Worm (Caenorhabditis elegans) whole organism, early embryonic: ENCODE results near the gene C30F2.2.

Source experiments
- B0310.2 ChIP-seq: sonication (generic microtip); optimal IDR thresholded peaks from 2 replicates; lab custom pipeline; 2016; ENCODE audit warnings: mild to moderate bottlenecking, missing genetic modification characterization, missing compliant biosample characterization
- F13C5.2 ChIP-seq: sonication (generic microtip); optimal IDR thresholded peaks from 2 replicates; lab custom pipeline; 2017; ENCODE audit warnings: mild to moderate bottlenecking, missing genetic modification characterization, inconsistent platforms, missing compliant biosample characterization
- aly-1 ChIP-seq: sonication (generic microtip); optimal IDR thresholded peaks from 2 replicates; lab custom pipeline; 2016; ENCODE audit warnings: missing genetic modification characterization, missing compliant biosample characterization
- ama-1 ChIP-seq: fragments of 150-350 bp; optimal IDR thresholded peaks from 2 replicates; lab custom pipeline; 2014
- ceh-13 ChIP-seq: fragments of 200-800 bp; sonication (Bioruptor generic); optimal IDR thresholded peaks from 2 replicates; lab custom pipeline; 2018; ENCODE audit warnings: mild to moderate bottlenecking, missing genetic modification characterization, missing compliant biosample characterization
- ceh-36 ChIP-seq: sonication (generic microtip); optimal IDR thresholded peaks from 2 replicates; lab custom pipeline; 2016; ENCODE audit warnings: missing genetic modification characterization, inconsistent platforms, missing compliant biosample characterization
- ets-7 ChIP-seq: sonication (generic microtip); optimal IDR thresholded peaks from 2 replicates; lab custom pipeline; 2016; ENCODE audit warnings: missing genotype, missing genetic modification characterization, missing compliant biosample characterization
- flt-1 ChIP-seq: fragments of 200-800 bp; sonication (Bioruptor generic); IDR thresholded peaks from 2 replicates; pipeline ENCODE4 v1.3.6; 2022; ENCODE audit warnings: missing genetic modification characterization, missing compliant biosample characterization
- hmbx-1 ChIP-seq: sonication (generic microtip); optimal IDR thresholded peaks from 2 replicates; lab custom pipeline; 2016; ENCODE audit warnings: mild to moderate bottlenecking, missing genetic modification characterization, missing compliant biosample characterization
- hmg-4 ChIP-seq: fragments of 200-800 bp; sonication (Bioruptor generic); optimal IDR thresholded peaks from 2 replicates; lab custom pipeline; 2018; ENCODE audit warnings: mild to moderate bottlenecking, missing genetic modification characterization, missing compliant biosample characterization
- hnd-1 ChIP-seq: sonication (generic microtip); optimal IDR thresholded peaks from 2 replicates; lab custom pipeline; 2016; ENCODE audit warnings: missing genetic modification characterization, missing compliant biosample characterization
- pes-1 ChIP-seq: fragments of 200-800 bp; sonication (Bioruptor generic); IDR thresholded peaks from 2 replicates; pipeline ENCODE4 v1.3.6; 2022; ENCODE audit warnings: missing genetic modification reagents, missing genetic modification characterization, missing compliant biosample characterization
- scrt-1 ChIP-seq: fragments of 200-800 bp; sonication (Bioruptor generic); IDR thresholded peaks from 2 replicates; pipeline ENCODE4 v1.3.6; 2022; ENCODE audit warnings: missing genetic modification characterization, missing compliant biosample characterization
- sea-1 ChIP-seq: fragments of 200-800 bp; sonication (Bioruptor generic); conservative IDR thresholded peaks from 2 replicates; pipeline ENCODE4 v1.3.6; 2022; ENCODE audit warnings: missing genetic modification characterization, missing compliant biosample characterization
- tbx-11 ChIP-seq: fragments of 200-800 bp; sonication (Bioruptor generic); IDR thresholded peaks from 2 replicates; pipeline ENCODE4 v1.3.6; 2022; ENCODE audit warnings: missing genetic modification characterization, missing compliant biosample characterization
- tbx-37 ChIP-seq: fragments of 200-800 bp; sonication (Bioruptor generic); conservative IDR thresholded peaks from 2 replicates; pipeline ENCODE4 v1.3.6; 2022; ENCODE audit warnings: missing genetic modification reagents, missing genetic modification characterization, missing compliant biosample characterization
- tra-4 ChIP-seq: sonication (generic microtip); optimal IDR thresholded peaks from 2 replicates; lab custom pipeline; 2017; ENCODE audit warnings: missing genetic modification characterization, missing compliant biosample characterization

The C30F2.2 gene

DNA sequence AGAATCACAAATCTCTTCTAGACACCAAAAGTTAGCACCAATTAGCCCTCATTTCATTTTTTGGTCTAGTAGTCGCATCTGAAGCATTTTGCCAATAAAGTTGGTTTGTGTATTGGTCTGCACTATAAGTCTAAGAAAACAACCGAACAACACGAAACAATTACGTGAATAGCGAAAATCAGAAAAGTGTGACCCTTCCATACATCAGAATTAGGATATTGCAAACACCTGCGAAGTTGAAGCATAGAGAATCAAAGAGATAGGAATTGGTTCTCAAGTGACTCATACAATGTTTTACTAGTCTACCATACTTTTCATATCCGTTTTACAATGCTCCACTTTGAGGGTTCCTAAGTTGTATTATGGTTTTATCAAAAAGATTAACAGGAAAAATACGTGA is 32.2 kb upstream of the C30F2.2 start:
- TF ChIP-seq pes-1 (GFP tag; lab: Robert Waterston, UW): no peak
- no peak for TF ChIP-seq sea-1 (GFP tag; lab: Robert Waterston, UW)
- TF ChIP-seq hmbx-1 (tag; lab: Kevin White, UChicago): no peak
- no peak for TF ChIP-seq tra-4 (tag; lab: Kevin White, UChicago)
- TF ChIP-seq aly-1 (tag; lab: Kevin White, UChicago): no peak
- no peak for TF ChIP-seq tbx-37
- no peak for TF ChIP-seq ceh-13 (GFP tag; lab: Kevin White, UChicago)
- no peak for TF ChIP-seq scrt-1 (GFP tag; lab: Robert Waterston, UW)
- TF ChIP-seq tbx-11: no peak

DNA sequence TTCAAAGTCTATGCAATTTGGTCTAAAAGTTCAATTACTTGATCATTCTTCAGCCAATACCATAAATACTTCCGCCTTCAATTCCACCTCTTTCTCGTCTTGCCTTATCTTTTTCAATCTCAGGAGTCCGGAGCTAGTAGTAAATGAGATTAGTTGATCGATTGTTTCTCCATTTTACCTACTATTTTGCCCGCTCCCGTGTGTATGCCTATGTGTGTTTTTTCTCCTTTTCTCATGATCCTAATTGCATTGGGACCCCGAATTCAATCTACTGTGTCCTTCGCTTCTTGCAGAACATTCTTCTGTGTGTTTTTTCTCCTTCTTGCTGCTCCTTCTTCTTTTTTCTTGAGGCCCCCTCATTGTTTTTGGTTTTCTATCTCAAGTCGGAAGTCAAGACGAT is 31.3 kb upstream of the C30F2.2 start:
- TF ChIP-seq tbx-11: no peak
- no peak for TF ChIP-seq F13C5.2 (tag; lab: Kevin White, UChicago)
- no peak for TF ChIP-seq hnd-1 (tag; lab: Kevin White, UChicago)
- TF ChIP-seq pes-1 (GFP tag; lab: Robert Waterston, UW): no peak
- TF ChIP-seq hmbx-1 (tag; lab: Kevin White, UChicago): no peak
- TF ChIP-seq scrt-1 (GFP tag; lab: Robert Waterston, UW): no peak
- no peak for TF ChIP-seq B0310.2
- TF ChIP-seq aly-1 (tag; lab: Kevin White, UChicago): no peak
- TF ChIP-seq ceh-36: no peak
- no peak for TF ChIP-seq sea-1 (GFP tag; lab: Robert Waterston, UW)
- no peak for TF ChIP-seq ama-1
- no peak for TF ChIP-seq hmg-4 (GFP tag; lab: Kevin White, UChicago)
- TF ChIP-seq flt-1 (GFP tag; lab: Robert Waterston, UW): no peak
- no peak for TF ChIP-seq ets-7 (tag; lab: Kevin White, UChicago)
- no peak for TF ChIP-seq ceh-13 (GFP tag; lab: Kevin White, UChicago)

DNA sequence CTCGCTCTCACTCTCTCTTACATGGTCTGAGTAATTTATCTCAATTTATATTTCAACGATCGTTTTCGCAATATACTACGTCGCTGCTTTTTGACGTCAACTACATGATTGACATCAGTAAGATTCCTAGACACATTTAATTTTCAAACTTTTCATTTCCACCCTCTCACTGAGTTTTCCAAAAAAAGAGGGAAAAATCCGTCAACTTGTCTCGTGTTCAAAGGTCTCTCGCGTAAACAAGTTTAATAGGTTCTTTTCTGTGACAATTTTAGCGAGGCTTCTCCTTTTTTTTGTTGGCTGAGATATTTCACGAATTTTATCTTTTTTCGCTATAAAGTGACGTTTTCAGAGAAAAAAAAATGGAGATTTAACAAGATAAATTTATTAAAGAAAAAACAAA is 29.0 kb upstream of the C30F2.2 start:
- TF ChIP-seq F13C5.2 (tag; lab: Kevin White, UChicago) (no peak), tra-4 (tag; lab: Kevin White, UChicago) (no peak), pes-1 (GFP tag; lab: Robert Waterston, UW) (no peak), ets-7 (tag; lab: Kevin White, UChicago) (no peak), sea-1 (GFP tag; lab: Robert Waterston, UW) (no peak), hmg-4 (GFP tag; lab: Kevin White, UChicago) (no peak), ceh-36 (no peak), hmbx-1 (tag; lab: Kevin White, UChicago) (no peak), ceh-13 (GFP tag; lab: Kevin White, UChicago) (no peak), flt-1 (GFP tag; lab: Robert Waterston, UW) (no peak), tbx-11 (no peak), scrt-1 (GFP tag; lab: Robert Waterston, UW) (no peak), hnd-1 (tag; lab: Kevin White, UChicago) (no peak), aly-1 (tag; lab: Kevin White, UChicago) (no peak), B0310.2 (no peak), ama-1 (no peak), tbx-37 (no peak)

ce11 chrX:16112923-16113322 is 27.9 kb upstream of the C30F2.2 start:
- TF ChIP-seq hmbx-1 (tag; lab: Kevin White, UChicago) (no peak), tra-4 (tag; lab: Kevin White, UChicago) (no peak), B0310.2 (no peak), ceh-13 (GFP tag; lab: Kevin White, UChicago) (no peak), tbx-11 (no peak), sea-1 (GFP tag; lab: Robert Waterston, UW) (no peak), F13C5.2 (tag; lab: Kevin White, UChicago) (no peak), ets-7 (tag; lab: Kevin White, UChicago) (no peak), hnd-1 (tag; lab: Kevin White, UChicago) (no peak), scrt-1 (GFP tag; lab: Robert Waterston, UW) (no peak), tbx-37 (no peak), flt-1 (GFP tag; lab: Robert Waterston, UW) (no peak), aly-1 (tag; lab: Kevin White, UChicago) (no peak), ceh-36 (no peak), ama-1 (no peak), hmg-4 (GFP tag; lab: Kevin White, UChicago) (no peak), pes-1 (GFP tag; lab: Robert Waterston, UW) (no peak)

ce11 chrX:16105863-16106262 is 20.8 kb upstream of the C30F2.2 start:
- TF ChIP-seq hmbx-1 (tag; lab: Kevin White, UChicago): no peak
- no peak for TF ChIP-seq tra-4 (tag; lab: Kevin White, UChicago)
- TF ChIP-seq tbx-37: no peak
- no peak for TF ChIP-seq ceh-13 (GFP tag; lab: Kevin White, UChicago)
- no peak for TF ChIP-seq aly-1 (tag; lab: Kevin White, UChicago)
- no peak for TF ChIP-seq B0310.2
- TF ChIP-seq tbx-11: no peak
- TF ChIP-seq sea-1 (GFP tag; lab: Robert Waterston, UW): no peak
- no peak for TF ChIP-seq F13C5.2 (tag; lab: Kevin White, UChicago)
- TF ChIP-seq ets-7 (tag; lab: Kevin White, UChicago): no peak
- TF ChIP-seq flt-1 (GFP tag; lab: Robert Waterston, UW): no peak
- no peak for TF ChIP-seq scrt-1 (GFP tag; lab: Robert Waterston, UW)
- no peak for TF ChIP-seq hmg-4 (GFP tag; lab: Kevin White, UChicago)
- no peak for TF ChIP-seq hnd-1 (tag; lab: Kevin White, UChicago)

DNA sequence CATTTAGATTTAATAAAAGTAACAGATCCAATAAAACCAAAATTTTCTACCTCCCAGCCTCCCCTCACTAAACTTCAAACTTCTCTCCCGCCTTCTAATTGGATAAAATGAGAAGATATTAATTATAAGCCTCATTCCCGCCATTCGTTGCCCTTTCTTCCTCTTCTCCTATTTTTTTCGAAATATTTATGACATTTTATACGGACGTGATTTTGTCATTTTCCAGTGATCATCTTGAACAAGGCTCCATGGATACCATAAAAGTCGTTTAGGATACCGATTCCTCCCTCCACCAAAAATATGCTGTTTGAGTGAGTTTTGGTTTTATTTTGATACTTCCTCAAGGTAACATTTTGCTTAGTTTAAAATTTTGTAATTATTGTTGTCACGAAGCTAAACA is 18.4 kb upstream of the C30F2.2 start, which contains the start of gene ZK1073.2:
TSS of gene ZK1073.2 (plus strand) at position 301 of the 400 bp plus-strand sequence.
- TF ChIP-seq ama-1: no peak
- no peak for TF ChIP-seq B0310.2
- TF ChIP-seq sea-1 (GFP tag; lab: Robert Waterston, UW): no peak
- no peak for TF ChIP-seq ceh-13 (GFP tag; lab: Kevin White, UChicago)
- no peak for TF ChIP-seq pes-1 (GFP tag; lab: Robert Waterston, UW)
- TF ChIP-seq hnd-1 (tag; lab: Kevin White, UChicago): no peak
- no peak for TF ChIP-seq flt-1 (GFP tag; lab: Robert Waterston, UW)
- no peak for TF ChIP-seq aly-1 (tag; lab: Kevin White, UChicago)
- no peak for TF ChIP-seq hmbx-1 (tag; lab: Kevin White, UChicago)
- TF ChIP-seq ets-7 (tag; lab: Kevin White, UChicago): no peak

- no peak for TF ChIP-seq hmg-4 (GFP tag; lab: Kevin White, UChicago)
- TF ChIP-seq pes-1 (GFP tag; lab: Robert Waterston, UW): no peak
- no peak for TF ChIP-seq flt-1 (GFP tag; lab: Robert Waterston, UW)
- TF ChIP-seq F13C5.2 (tag; lab: Kevin White, UChicago): no peak
- no peak for TF ChIP-seq ceh-36
- no peak for TF ChIP-seq sea-1 (GFP tag; lab: Robert Waterston, UW)
- TF ChIP-seq tbx-37: no peak
- no peak for TF ChIP-seq hmbx-1 (tag; lab: Kevin White, UChicago)
- no peak for TF ChIP-seq ama-1
- no peak for TF ChIP-seq aly-1 (tag; lab: Kevin White, UChicago)
- no peak for TF ChIP-seq tra-4 (tag; lab: Kevin White, UChicago)
- TF ChIP-seq hnd-1 (tag; lab: Kevin White, UChicago): no peak
- TF ChIP-seq ets-7 (tag; lab: Kevin White, UChicago): no peak
- TF ChIP-seq B0310.2: no peak
- TF ChIP-seq tbx-11: no peak
These were observed 14.2 kb upstream of the C30F2.2 start for ce11 chrX:16099251-16099650.
